Fruit fly (Drosophila melanogaster) whole organism, prepupa: Measurements from ENCODE around the gene CG15145.

ENCODE experiments used
- Blimp-1 ChIP-seq: fragments of 200-800 bp; sonication (Bioruptor generic); optimal IDR thresholded peaks from 3 replicates; lab custom pipeline; 2017; ENCODE audit warnings: missing biosample characterization, missing genetic modification characterization, mild to moderate bottlenecking, moderate library complexity, missing genetic modification reagents
- CG10631 ChIP-seq: fragments of 200-800 bp; sonication (Bioruptor generic); optimal IDR thresholded peaks from 2 replicates; lab custom pipeline; 2016; ENCODE audit warnings: missing biosample characterization, missing genetic modification characterization
- CG11902 ChIP-seq: fragments of 200-800 bp; sonication (Bioruptor generic); optimal IDR thresholded peaks from 3 replicates; lab custom pipeline; 2016; ENCODE audit warnings: missing biosample characterization, missing genetic modification characterization
- CG3032 ChIP-seq: fragments of 200-800 bp; optimal IDR thresholded peaks from 2 replicates; lab custom pipeline; 2019; ENCODE audit warnings: missing biosample characterization, mild to moderate bottlenecking, missing genetic modification characterization, moderate library complexity
- Eip93F ChIP-seq: fragments of 200-800 bp; sonication (Bioruptor generic); optimal IDR thresholded peaks from 2 replicates; lab custom pipeline; 2016; ENCODE audit warnings: missing biosample characterization, mild to moderate bottlenecking, missing genetic modification characterization
- Ets21C ChIP-seq: fragments of 200-800 bp; sonication (Bioruptor generic); optimal IDR thresholded peaks from 3 replicates; lab custom pipeline; 2016; ENCODE audit warnings: missing biosample characterization, missing genetic modification characterization
- Hr39 ChIP-seq: fragments of 200-800 bp; sonication (Bioruptor generic); optimal IDR thresholded peaks from 2 replicates; lab custom pipeline; 2016; ENCODE audit warnings: missing biosample characterization, missing genetic modification characterization
- Sox102F ChIP-seq: fragments of 200-800 bp; sonication (Bioruptor generic); optimal IDR thresholded peaks from 2 replicates; lab custom pipeline; 2016; ENCODE audit warnings: missing biosample characterization, mild to moderate bottlenecking, missing genetic modification characterization
- dac ChIP-seq: fragments of 200-800 bp; sonication (Bioruptor generic); optimal IDR thresholded peaks from 2 replicates; lab custom pipeline; 2017; ENCODE audit warnings: missing biosample characterization, mild to moderate bottlenecking, missing genetic modification characterization
- pdm3 ChIP-seq: fragments of 200-800 bp; sonication (Bioruptor generic); optimal IDR thresholded peaks from 3 replicates; lab custom pipeline; 2016; ENCODE audit warnings: missing biosample characterization, missing genetic modification characterization

DNA sequence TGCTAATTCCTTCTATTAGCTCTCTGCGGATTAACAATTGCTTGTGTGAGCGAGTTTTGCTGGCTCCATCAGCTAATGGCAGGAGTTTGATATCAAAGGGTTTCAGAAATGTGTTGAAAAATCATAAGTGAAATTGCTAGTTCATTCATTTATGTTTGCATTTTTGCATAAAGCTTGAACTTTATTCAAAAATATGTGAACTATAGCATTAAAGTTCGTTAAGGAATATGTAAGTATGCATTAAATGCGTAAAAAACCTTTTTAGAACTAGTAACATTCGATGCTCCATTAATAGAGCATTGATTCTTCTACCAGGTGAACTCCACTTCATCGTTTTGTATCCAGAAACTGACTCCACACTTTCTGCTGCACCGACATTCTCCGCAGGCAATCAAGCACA lies 39.4 kb downstream of the CG15145 start:
- TF ChIP-seq Ets21C (GFP tag; lab: Kevin White, UChicago) (no peak), Blimp-1 (GFP tag; lab: Kevin White, UChicago) (no peak), dac (GFP tag; lab: Kevin White, UChicago) (no peak), CG10631 (GFP tag; lab: Kevin White, UChicago) (no peak), pdm3 (GFP tag; lab: Kevin White, UChicago) (no peak), Sox102F (GFP tag; lab: Kevin White, UChicago) (no peak), CG3032 (tag; lab: Kevin White, UChicago) (no peak), CG11902 (GFP tag; lab: Kevin White, UChicago) (no peak), Hr39 (GFP tag; lab: Kevin White, UChicago) (no peak), Eip93F (GFP tag; lab: Kevin White, UChicago) (no peak)
